Fruit fly (Drosophila melanogaster) whole organism: ENCODE results near the gene CG13287.

ENCODE experiments used
- CG8478 ChIP-seq: fragments of >200 bp; optimal IDR thresholded peaks from 2 replicates; lab custom pipeline; 2018; ENCODE audit warnings: inconsistent platforms
- Dll ChIP-seq: fragments of >200 bp; optimal IDR thresholded peaks from 2 replicates; lab custom pipeline; 2017
- EcR ChIP-seq, 2 experiments: fragments of >200 bp; optimal IDR thresholded peaks; 2 replicates each; lab custom pipeline; 2017; ENCODE audit warnings: missing biosample characterization in 2 of 2, missing genetic modification characterization in 2 of 2, missing genetic modification reagents in 2 of 2
- pan ChIP-seq: fragments of >200 bp; optimal IDR thresholded peaks from 2 replicates; lab custom pipeline; 2017
- psq ChIP-seq: fragments of >200 bp; optimal IDR thresholded peaks from 2 replicates; lab custom pipeline; 2017
- usp ChIP-seq: fragments of >200 bp; optimal IDR thresholded peaks from 2 replicates; lab custom pipeline; 2017; ENCODE audit warnings: missing biosample characterization, missing genetic modification characterization, mixed read lengths

The CG13287 gene

DNA sequence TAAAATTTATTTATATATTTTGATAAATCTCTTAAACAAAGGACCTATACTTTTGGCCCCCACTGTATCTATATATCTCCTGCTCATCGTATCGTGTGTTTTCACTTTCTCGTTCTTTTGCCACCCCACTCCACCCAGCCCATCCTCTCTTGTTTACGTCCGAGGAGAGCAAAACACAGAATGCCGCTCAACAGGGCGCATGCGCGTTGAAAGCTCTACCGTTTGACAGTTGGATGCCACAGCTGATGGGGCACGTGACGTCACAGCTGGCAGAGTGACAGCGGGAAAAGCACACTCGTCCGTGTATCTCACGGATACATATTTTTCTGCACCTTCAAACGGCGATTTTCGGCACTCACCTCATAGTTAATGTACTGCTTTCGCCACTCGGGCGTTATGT is 38.7 kb downstream of the CG13287 start:
- no peak for TF ChIP-seq pan (lab: Kevin White, UChicago)
- no peak for TF ChIP-seq CG8478 (lab: Kevin White, UChicago)
- no peak for TF ChIP-seq usp (GFP tag; lab: Kevin White, UChicago)
- TF ChIP-seq EcR (GFP tag; optimal IDR thresholded peaks at IDR 0.05; lab: Kevin White, UChicago) = no peak
- no peak for TF ChIP-seq psq
- TF ChIP-seq Dll (lab: Kevin White, UChicago) = no peak

DNA sequence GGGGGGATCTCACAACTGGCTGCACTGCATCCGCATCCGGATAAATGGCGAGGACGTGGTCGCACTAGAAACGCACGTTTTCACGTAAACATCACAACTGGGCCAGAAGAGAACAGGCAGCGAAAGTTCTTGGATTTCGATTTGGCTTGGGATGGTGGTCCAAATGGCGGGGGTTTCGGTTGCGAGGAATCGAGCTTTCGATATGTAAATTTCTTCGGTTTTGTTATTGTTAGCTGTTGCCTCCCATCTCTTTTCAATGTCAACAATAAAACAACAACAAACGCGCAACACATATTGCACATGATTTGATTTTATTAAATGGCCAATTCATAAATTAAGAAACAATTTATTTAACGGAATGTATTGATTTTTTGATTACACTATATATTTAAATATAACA is 39.1 kb downstream of the CG13287 start, which contains the start of gene PXo:
Gene PXo, minus strand, starts transcription at position 101 of the 400 bp plus-strand sequence.
- TF ChIP-seq pan (lab: Kevin White, UChicago) (no peak), Dll (lab: Kevin White, UChicago) (no peak), usp (GFP tag; lab: Kevin White, UChicago) (no peak), psq (no peak), CG8478 (lab: Kevin White, UChicago) (no peak), EcR (GFP tag; optimal IDR thresholded peaks at IDR 0.05; lab: Kevin White, UChicago) (no peak)

DNA sequence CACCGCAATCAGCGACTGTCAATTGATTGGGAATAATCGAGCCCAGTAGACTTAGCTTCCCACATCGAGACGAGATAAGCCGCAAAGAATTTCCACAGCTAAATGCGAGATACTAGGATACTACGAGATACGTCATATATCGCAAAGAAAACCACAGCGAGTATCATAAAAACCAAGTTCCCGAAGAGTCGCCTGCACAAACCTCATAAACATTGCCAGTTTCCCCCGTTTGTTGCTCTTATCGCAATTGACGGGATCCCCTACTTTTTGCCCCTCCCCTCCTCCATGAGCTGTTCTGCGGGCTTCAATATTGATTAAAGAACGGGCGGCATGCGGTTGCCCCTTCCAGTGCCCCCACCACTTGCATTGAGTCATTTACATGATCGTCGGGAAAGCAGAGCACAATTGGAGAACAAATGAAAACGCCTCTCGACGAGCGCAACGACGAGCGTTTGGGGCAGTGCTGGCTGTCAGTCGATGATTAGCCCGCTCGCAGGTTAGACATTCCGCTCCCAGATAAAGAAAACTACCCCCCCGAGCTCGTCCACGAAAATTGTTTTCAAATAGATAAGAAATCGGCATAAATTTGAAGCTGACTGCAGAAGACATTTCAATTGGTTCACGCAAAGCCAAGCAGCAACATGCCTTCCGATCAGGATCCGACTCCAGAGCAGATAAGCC is 40.0 kb downstream of the CG13287 start, which contains the start of gene CG32407:
Gene CG32407, plus strand, starts transcription at position 51 of the 681 bp plus-strand sequence.
- TF ChIP-seq psq (no peak), pan (lab: Kevin White, UChicago) (no peak), usp (GFP tag; lab: Kevin White, UChicago) (no peak), CG8478 (lab: Kevin White, UChicago) (no peak), EcR (GFP tag; optimal IDR thresholded peaks at IDR 0.05; lab: Kevin White, UChicago) (no peak), Dll (lab: Kevin White, UChicago) (no peak)

dm6 chr3L:5923646-5924122 is 41.6 kb downstream of the CG13287 start, which contains the start of gene CG33523:
TSS of gene CG33523 (plus strand) at chr3L:5923862.
- TF ChIP-seq pan (lab: Kevin White, UChicago) (no peak), usp (GFP tag; lab: Kevin White, UChicago) (no peak), CG8478 (lab: Kevin White, UChicago) (no peak), EcR (GFP tag; optimal IDR thresholded peaks at IDR 0.05; lab: Kevin White, UChicago) (no peak), psq (no peak), Dll (lab: Kevin White, UChicago) (no peak)

DNA sequence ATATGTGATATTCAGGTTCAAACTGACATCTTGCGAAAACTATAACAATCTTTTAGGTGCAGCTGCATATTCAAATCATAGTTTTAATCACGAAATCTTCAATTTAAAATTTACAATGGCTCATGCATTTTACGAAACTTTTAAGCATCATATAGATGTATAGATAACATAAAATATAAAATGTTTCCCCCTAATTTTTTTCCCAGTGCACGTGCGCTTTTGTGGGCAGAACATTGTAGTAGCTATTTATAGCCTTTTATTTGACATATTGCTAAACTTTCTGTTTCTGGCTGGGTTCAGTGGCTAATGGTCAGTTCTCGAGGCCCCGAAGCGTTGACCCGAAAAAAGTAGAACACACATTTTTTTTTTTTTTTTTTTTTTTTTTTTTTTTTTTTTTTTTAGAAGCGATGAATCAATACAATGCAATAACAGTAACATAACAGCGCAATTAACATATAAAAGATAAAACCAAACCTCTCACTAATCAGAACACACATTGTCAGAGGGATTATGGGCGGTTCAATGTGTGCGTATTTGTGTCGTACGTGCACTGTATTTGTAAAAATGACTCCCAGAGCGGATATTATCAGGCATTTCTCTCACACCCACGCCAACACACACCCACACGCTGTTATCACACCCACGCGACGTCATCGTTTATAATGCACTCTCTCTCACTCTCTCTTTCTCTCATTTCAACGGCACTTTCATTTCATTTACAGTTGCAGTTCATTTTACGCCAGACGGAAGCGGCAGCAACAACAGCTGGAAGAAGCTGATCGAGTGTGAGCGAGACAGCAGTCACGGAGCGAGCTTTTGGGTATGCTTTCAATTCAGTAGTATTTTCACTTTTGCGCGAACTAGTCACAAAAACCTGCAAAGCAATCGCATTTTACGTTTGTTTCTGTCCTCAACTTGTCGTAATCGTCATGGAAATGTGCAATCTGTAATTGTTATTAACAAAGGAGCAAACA is 44.2 kb downstream of the CG13287 start:
- TF ChIP-seq Dll (lab: Kevin White, UChicago) (peak; percentile 84), EcR (GFP tag; optimal IDR thresholded peaks at IDR 0.05; lab: Kevin White, UChicago) (no peak)

- TF ChIP-seq CG8478 (lab: Kevin White, UChicago) (no peak), pan (lab: Kevin White, UChicago) (no peak), psq (no peak), EcR (GFP tag; optimal IDR thresholded peaks at IDR 0.05; lab: Kevin White, UChicago) (no peak), usp (GFP tag; lab: Kevin White, UChicago) (no peak), Dll (lab: Kevin White, UChicago) (no peak)
Measured at dm6 chr3L:5927536-5927935, 45.4 kb downstream of the CG13287 start.

dm6 chr3L:5932363-5932914 is 50.3 kb downstream of the CG13287 start, which contains the start of gene Rcc1:
TSS of gene Rcc1 (minus strand) at chr3L:5932773.
- TF ChIP-seq usp (GFP tag; lab: Kevin White, UChicago) (no peak), CG8478 (lab: Kevin White, UChicago) (no peak), EcR (GFP tag; optimal IDR thresholded peaks at IDR 0.05; lab: Kevin White, UChicago) (no peak), Dll (lab: Kevin White, UChicago) (no peak), pan (lab: Kevin White, UChicago) (no peak)
